Worm (Caenorhabditis elegans) whole organism, late embryonic: ENCODE data around the gene K10H10.5.

Experiments used
- C08G9.2 ChIP-seq: sonication (generic microtip); optimal IDR thresholded peaks from 2 replicates; lab custom pipeline; 2016; ENCODE audit warnings: mild to moderate bottlenecking, missing genetic modification characterization, moderate library complexity, missing compliant biosample characterization
- K02D7.2 ChIP-seq: sonication (generic microtip); optimal IDR thresholded peaks from 2 replicates; lab custom pipeline; 2017; ENCODE audit warnings: mild to moderate bottlenecking, missing genetic modification characterization, missing compliant biosample characterization
- K09A11.1 ChIP-seq: sonication (generic microtip); optimal IDR thresholded peaks from 2 replicates; lab custom pipeline; 2017; ENCODE audit warnings: antibody characterized with exemption, mild to moderate bottlenecking, missing genetic modification characterization, missing compliant biosample characterization; ENCODE audit not compliant: insufficient read depth
- T23F11.4 ChIP-seq: fragments of 200-800 bp; sonication (Bioruptor generic); optimal IDR thresholded peaks from 2 replicates; lab custom pipeline; 2018; ENCODE audit warnings: mild to moderate bottlenecking, missing genetic modification characterization, missing compliant biosample characterization
- Y22D7AL.16 ChIP-seq: sonication (generic microtip); optimal IDR thresholded peaks from 2 replicates; lab custom pipeline; 2016; ENCODE audit warnings: missing genetic modification characterization, missing compliant biosample characterization
- ceh-18 ChIP-seq: sonication (generic microtip); optimal IDR thresholded peaks from 2 replicates; lab custom pipeline; 2016; ENCODE audit warnings: missing genetic modification characterization, missing compliant biosample characterization
- ceh-19 ChIP-seq: fragments of 200-800 bp; sonication (Bioruptor generic); optimal IDR thresholded peaks from 2 replicates; lab custom pipeline; 2018; ENCODE audit warnings: mild to moderate bottlenecking, missing genetic modification characterization, missing compliant biosample characterization
- ceh-22 ChIP-seq: sonication (generic microtip); optimal IDR thresholded peaks from 2 replicates; lab custom pipeline; 2017; ENCODE audit warnings: missing biosample characterization, missing genetic modification characterization
- ceh-31 ChIP-seq: sonication (generic microtip); optimal IDR thresholded peaks from 2 replicates; lab custom pipeline; 2016; ENCODE audit warnings: missing genetic modification characterization, missing compliant biosample characterization
- ceh-34 ChIP-seq: sonication (generic microtip); optimal IDR thresholded peaks from 2 replicates; lab custom pipeline; 2016; ENCODE audit warnings: mild to moderate bottlenecking, missing genetic modification characterization, missing compliant biosample characterization
- ceh-45 ChIP-seq: fragments of 200-800 bp; sonication (Bioruptor generic); IDR thresholded peaks from 2 replicates; pipeline ENCODE4 v1.3.6; 2022; ENCODE audit warnings: missing genetic modification reagents, missing genetic modification characterization, missing compliant biosample characterization
- che-1 ChIP-seq: sonication (generic microtip); optimal IDR thresholded peaks from 2 replicates; lab custom pipeline; 2016; ENCODE audit warnings: mild to moderate bottlenecking, missing genetic modification characterization, missing compliant biosample characterization
- dmd-4 ChIP-seq: sonication (generic microtip); optimal IDR thresholded peaks from 2 replicates; lab custom pipeline; 2016; ENCODE audit warnings: borderline replicate concordance, missing genetic modification characterization, missing compliant biosample characterization
- elt-2 ChIP-seq: sonication (generic microtip); optimal IDR thresholded peaks from 2 replicates; lab custom pipeline; 2016; ENCODE audit warnings: missing genetic modification reagents, missing genetic modification characterization, missing compliant biosample characterization
- elt-4 ChIP-seq: sonication (generic microtip); optimal IDR thresholded peaks from 2 replicates; lab custom pipeline; 2016; ENCODE audit warnings: missing genetic modification characterization, missing compliant biosample characterization
- ets-4 ChIP-seq: sonication (generic microtip); optimal IDR thresholded peaks from 2 replicates; lab custom pipeline; 2016; ENCODE audit warnings: missing genetic modification characterization, missing compliant biosample characterization
- fax-1 ChIP-seq: sonication (generic microtip); optimal IDR thresholded peaks from 2 replicates; lab custom pipeline; 2016; ENCODE audit warnings: missing genotype, missing genetic modification characterization, missing compliant biosample characterization
- fkh-10 ChIP-seq: fragments of 150-350 bp; optimal IDR thresholded peaks from 2 replicates; lab custom pipeline; 2014; ENCODE audit warnings: missing biosample characterization, missing genetic modification reagents, missing genetic modification characterization
- fkh-6 ChIP-seq: sonication (generic microtip); optimal IDR thresholded peaks from 2 replicates; lab custom pipeline; 2016; ENCODE audit warnings: missing genetic modification characterization, missing compliant biosample characterization
- hlh-6 ChIP-seq: sonication (generic microtip); optimal IDR thresholded peaks from 2 replicates; lab custom pipeline; 2016; ENCODE audit warnings: missing genotype, missing genetic modification characterization, missing compliant biosample characterization
- lim-6 ChIP-seq: sonication (generic microtip); optimal IDR thresholded peaks from 2 replicates; lab custom pipeline; 2016; ENCODE audit warnings: missing genetic modification characterization, missing compliant biosample characterization
- lin-11 ChIP-seq: fragments of 200-800 bp; sonication (Bioruptor generic); optimal IDR thresholded peaks from 2 replicates; lab custom pipeline; 2018; ENCODE audit warnings: mild to moderate bottlenecking, missing genetic modification characterization, missing compliant biosample characterization
- madf-2 ChIP-seq: sonication (generic microtip); optimal IDR thresholded peaks from 2 replicates; lab custom pipeline; 2017; ENCODE audit warnings: missing genetic modification characterization, missing compliant biosample characterization
- nhr-11 ChIP-seq: fragments of 150-350 bp; optimal IDR thresholded peaks from 2 replicates; lab custom pipeline; 2014; ENCODE audit warnings: missing biosample characterization, missing genetic modification characterization
- nhr-232 ChIP-seq: sonication (generic microtip); optimal IDR thresholded peaks from 2 replicates; lab custom pipeline; 2016; ENCODE audit warnings: missing genetic modification characterization, missing compliant biosample characterization
- pax-1 ChIP-seq: fragments of 150-350 bp; optimal IDR thresholded peaks from 2 replicates; lab custom pipeline; 2014; ENCODE audit warnings: missing biosample characterization, missing genetic modification characterization
- pha-2 ChIP-seq: sonication (generic microtip); optimal IDR thresholded peaks from 2 replicates; lab custom pipeline; 2017; ENCODE audit warnings: mild to moderate bottlenecking, missing genetic modification characterization, missing compliant biosample characterization
- rnt-1 ChIP-seq: sonication (generic microtip); optimal IDR thresholded peaks from 2 replicates; lab custom pipeline; 2016; ENCODE audit warnings: missing genetic modification characterization, missing compliant biosample characterization
- syd-9 ChIP-seq: sonication (generic microtip); optimal IDR thresholded peaks from 2 replicates; lab custom pipeline; 2016; ENCODE audit warnings: mild to moderate bottlenecking, missing genetic modification characterization, moderate library complexity, missing compliant biosample characterization
- unc-3 ChIP-seq, 2 experiments: fragments of 200-800 bp in 1 of 2; sonication (Bioruptor generic) in 1 of 2; sonication (generic microtip) in 1 of 2; conservative IDR thresholded peaks in 1 of 2; optimal IDR thresholded peaks in 1 of 2; 2 replicates each; pipeline versions ENCODE4 v1.3.6 to Lab custom; 2016 to 2022; ENCODE audit warnings: missing compliant biosample characterization in 2 of 2, missing genetic modification characterization in 2 of 2, missing genetic modification reagents in 1 of 2
- unc-86 ChIP-seq: sonication (generic microtip); optimal IDR thresholded peaks from 2 replicates; lab custom pipeline; 2016; ENCODE audit warnings: missing genetic modification characterization, missing compliant biosample characterization

The K10H10.5 gene

ce11 chrII:14537728-14538127, 36.2 kb downstream of the K10H10.5 start, which contains the start of the genes clec-147 and C04H5.7:
TSS of gene clec-147 (minus strand) at chrII:14537828.
TSS of gene C04H5.7 (plus strand) at chrII:14537946.
- TF ChIP-seq K09A11.1 (tag; lab: Kevin White, UChicago): no peak
- no peak for TF ChIP-seq che-1
- no peak for TF ChIP-seq ceh-18 (tag; lab: Kevin White, UChicago)
- TF ChIP-seq rnt-1 (tag; lab: Kevin White, UChicago): no peak

- TF ChIP-seq K02D7.2 (no peak), ceh-22 (tag; lab: Kevin White, UChicago) (no peak), elt-2 (tag; lab: Kevin White, UChicago) (peak; percentile 44)
These were observed 39.0 kb downstream of the K10H10.5 start for ce11 chrII:14540551-14540950.

ce11 chrII:14548691-14549090, 47.1 kb downstream of the K10H10.5 start, which contains the start of gene gcy-29:
TSS of gene gcy-29 (minus strand) at chrII:14548791.
- TF ChIP-seq fax-1: no peak
- TF ChIP-seq dmd-4 (tag; lab: Kevin White, UChicago): no peak
- TF ChIP-seq C08G9.2 (tag; lab: Kevin White, UChicago): no peak
- no peak for TF ChIP-seq ceh-22 (tag; lab: Kevin White, UChicago)
- TF ChIP-seq pax-1 (tag; lab: Kevin White, UChicago): no peak
- TF ChIP-seq lin-11 (tag; lab: Kevin White, UChicago): no peak
- no peak for TF ChIP-seq elt-4 (tag; lab: Kevin White, UChicago)
- TF ChIP-seq madf-2 (tag; lab: Kevin White, UChicago): no peak
- TF ChIP-seq rnt-1 (tag; lab: Kevin White, UChicago): no peak
- TF ChIP-seq ceh-34 (tag; lab: Kevin White, UChicago): no peak

- no peak for TF ChIP-seq unc-3 (GFP tag; conservative IDR thresholded peaks at IDR 0.05; lab: Robert Waterston, UW)
- no peak for TF ChIP-seq unc-3 (tag; optimal IDR thresholded peaks at IDR 0.05; lab: Kevin White, UChicago)
- TF ChIP-seq fkh-6: no peak
- no peak for TF ChIP-seq unc-86 (tag; lab: Kevin White, UChicago)
- TF ChIP-seq ceh-19: no peak
- TF ChIP-seq syd-9 (tag; lab: Kevin White, UChicago): no peak
- TF ChIP-seq Y22D7AL.16 (tag; lab: Kevin White, UChicago): no peak
- no peak for TF ChIP-seq ceh-31 (tag; lab: Kevin White, UChicago)
- TF ChIP-seq ceh-45: no peak
- TF ChIP-seq dmd-4 (tag; lab: Kevin White, UChicago): no peak
- no peak for TF ChIP-seq lim-6 (tag; lab: Kevin White, UChicago)
- TF ChIP-seq hlh-6 (tag; lab: Kevin White, UChicago): no peak
- TF ChIP-seq fkh-10 (GFP tag; lab: Kevin White, UChicago): no peak
- no peak for TF ChIP-seq ceh-18 (tag; lab: Kevin White, UChicago)
- TF ChIP-seq nhr-11 (tag; lab: Kevin White, UChicago): no peak
- TF ChIP-seq nhr-232 (tag; lab: Kevin White, UChicago): no peak
- no peak for TF ChIP-seq lin-11 (tag; lab: Kevin White, UChicago)
- TF ChIP-seq T23F11.4: no peak
- no peak for TF ChIP-seq ets-4 (tag; lab: Kevin White, UChicago)
- TF ChIP-seq pax-1 (tag; lab: Kevin White, UChicago): no peak
- no peak for TF ChIP-seq pha-2
These were observed 49.1 kb downstream of the K10H10.5 start, which contains the start of gene nlp-41 for ce11 chrII:14550613-14551012. TSS of gene nlp-41 (plus strand) at chrII:14550913.
